Fruit fly (Drosophila melanogaster): Measurements from ENCODE around the gene Smg6.
A peak's percentile ranks its signal among the peaks of the same experiment; 100 is the strongest.

Gene Smg6

DNA sequence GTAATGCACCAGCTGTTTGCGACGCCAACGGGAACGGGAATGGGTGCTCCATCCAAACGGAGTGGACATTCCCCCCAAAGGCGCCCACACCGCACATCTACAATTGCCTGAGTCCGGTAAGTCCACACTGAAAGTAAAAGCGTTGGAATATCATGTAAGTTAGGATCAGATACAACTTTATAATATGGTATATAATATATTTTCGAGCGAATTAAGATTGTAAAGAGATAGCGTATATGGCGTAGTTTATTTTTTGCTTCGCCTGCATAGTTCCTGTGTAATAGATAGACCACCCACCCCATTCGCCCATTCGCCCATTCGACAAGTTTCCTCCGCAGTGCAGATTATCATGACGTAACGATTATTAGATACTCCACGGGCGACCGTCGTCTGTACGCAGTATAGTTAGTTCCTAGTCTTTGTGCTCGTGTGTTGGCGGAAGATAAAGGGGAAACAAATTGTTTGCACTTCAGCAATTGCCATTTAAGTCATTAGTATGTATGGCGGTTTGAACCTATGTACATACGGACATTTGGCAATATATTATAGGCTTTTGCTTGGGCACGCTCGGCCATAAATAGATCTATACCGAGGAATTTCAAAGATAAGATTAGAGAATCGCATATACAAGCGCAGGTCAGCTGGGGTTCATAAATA is 18.3 kb upstream of the Smg6 start (continued):
- no peak for TF ChIP-seq jing (GFP tag; optimal IDR thresholded peaks at IDR 0.05)
- no peak for TF ChIP-seq br (optimal IDR thresholded peaks at IDR 0.05)
- TF ChIP-seq CG10147 (GFP tag; optimal IDR thresholded peaks at IDR 0.05), result no peak
- TF ChIP-seq da (GFP tag; optimal IDR thresholded peaks at IDR 0.05), result no peak
- no peak for TF ChIP-seq YL-1 (GFP tag; optimal IDR thresholded peaks at IDR 0.05)
- TF ChIP-seq cad (GFP tag; optimal IDR thresholded peaks at IDR 0.05), result no peak
- TF ChIP-seq Antp (GFP tag; optimal IDR thresholded peaks at IDR 0.05), result no peak
- TF ChIP-seq CG6765 (GFP tag; optimal IDR thresholded peaks at IDR 0.05), result no peak
- TF ChIP-seq slbo (GFP tag; IDR thresholded peaks at IDR 0.05), result peak; percentile 51; the same call in 1 of the 2 replicates
- TF ChIP-seq CrebB (tag; optimal IDR thresholded peaks at IDR 0.05), result no peak
- TF ChIP-seq CG1603 (tag; optimal IDR thresholded peaks at IDR 0.05), result peak; percentile 20
- TF ChIP-seq CG6683 (GFP tag; optimal IDR thresholded peaks at IDR 0.05), result no peak
- no peak for TF ChIP-seq odd (GFP tag; optimal IDR thresholded peaks at IDR 0.05)
- TF ChIP-seq Meics (GFP tag; optimal IDR thresholded peaks at IDR 0.05), result no peak
- TF ChIP-seq emc (GFP tag; optimal IDR thresholded peaks at IDR 0.05), result no peak
- TF ChIP-seq CG16815 (GFP tag; optimal IDR thresholded peaks at IDR 0.05), result no peak
- TF ChIP-seq CG7839 (tag; optimal IDR thresholded peaks at IDR 0.05), result no peak
- TF ChIP-seq CG6272 (GFP tag; IDR thresholded peaks at IDR 0.05), result no peak
- no peak for TF ChIP-seq nau (GFP tag; optimal IDR thresholded peaks at IDR 0.05)
- TF ChIP-seq CG8388 (GFP tag; optimal IDR thresholded peaks at IDR 0.05), result no peak
- TF ChIP-seq Kr (GFP tag; optimal IDR thresholded peaks at IDR 0.05), result no peak
- TF ChIP-seq CG6791 (GFP tag; IDR thresholded peaks at IDR 0.05; ENCODE audit: partially characterized antibody), result no peak
- peak; percentile 24 for TF ChIP-seq gem (tag; optimal IDR thresholded peaks at IDR 0.05)
- peak; percentile 18 for TF ChIP-seq grn (GFP tag; optimal IDR thresholded peaks at IDR 0.05)
- no peak for TF ChIP-seq ttk (GFP tag; IDR thresholded peaks at IDR 0.05)
- TF ChIP-seq CG10979 (tag; optimal IDR thresholded peaks at IDR 0.05), result no peak
- no peak for TF ChIP-seq so (GFP tag; IDR thresholded peaks at IDR 0.05)
- TF ChIP-seq usp (GFP tag; optimal IDR thresholded peaks at IDR 0.05), result no peak
- TF ChIP-seq p53 (GFP tag; optimal IDR thresholded peaks at IDR 0.05), result no peak
- no peak for TF ChIP-seq peb (GFP tag; IDR thresholded peaks at IDR 0.05)
- TF ChIP-seq pfk (GFP tag; optimal IDR thresholded peaks at IDR 0.05), result no peak
- TF ChIP-seq chm (GFP tag; IDR thresholded peaks at IDR 0.05), result no peak
- TF ChIP-seq esg (GFP tag; conservative IDR thresholded peaks at IDR 0.05), result no peak
- TF ChIP-seq CG4854 (GFP tag; optimal IDR thresholded peaks at IDR 0.05), result no peak
- no peak for TF ChIP-seq dmrt99B (tag; optimal IDR thresholded peaks at IDR 0.05)
- TF ChIP-seq HLH3B (GFP tag; IDR thresholded peaks at IDR 0.05), result no peak
- TF ChIP-seq CG9215 (GFP tag; IDR thresholded peaks at IDR 0.05), result no peak
- no peak for TF ChIP-seq Opbp (GFP tag; IDR thresholded peaks at IDR 0.05; ENCODE audit: partially characterized antibody)
- TF ChIP-seq gsb-n (tag; optimal IDR thresholded peaks at IDR 0.05), result no peak
- TF ChIP-seq abd-A (tag; optimal IDR thresholded peaks at IDR 0.05), result no peak
- no peak for TF ChIP-seq Sry-δ (GFP tag; optimal IDR thresholded peaks at IDR 0.05)
- no peak for TF ChIP-seq dpn (GFP tag; optimal IDR thresholded peaks at IDR 0.05)
- TF ChIP-seq CG17912 (GFP tag; optimal IDR thresholded peaks at IDR 0.05), result no peak
- TF ChIP-seq mld (GFP tag; IDR thresholded peaks at IDR 0.05; ENCODE audit: partially characterized antibody), result no peak
- no peak for TF ChIP-seq CG30403 (GFP tag; optimal IDR thresholded peaks at IDR 0.05)
- TF ChIP-seq GATAe (GFP tag; conservative IDR thresholded peaks at IDR 0.05), result no peak
- peak; percentile 56 for TF ChIP-seq CG18599 (GFP tag; optimal IDR thresholded peaks at IDR 0.05)
- no peak for TF ChIP-seq repo (GFP tag; optimal IDR thresholded peaks at IDR 0.05)
- TF ChIP-seq chif (GFP tag; optimal IDR thresholded peaks at IDR 0.05), result no peak
- no peak for TF ChIP-seq Lpt (GFP tag; optimal IDR thresholded peaks at IDR 0.05)
- no peak for TF ChIP-seq ac (GFP tag; optimal IDR thresholded peaks at IDR 0.05)

Data from whole organism, embryonic.